Worm (Caenorhabditis elegans) whole organism, L2 larva: ENCODE data around the gene egl-21.

Experiments
- F13H6.1 ChIP-seq: sonication (generic microtip); optimal IDR thresholded peaks from 2 replicates; lab custom pipeline; 2016; ENCODE audit warnings: missing genetic modification characterization, missing compliant biosample characterization
- ZK546.5 ChIP-seq: sonication (generic microtip); optimal IDR thresholded peaks from 2 replicates; lab custom pipeline; 2017; ENCODE audit warnings: missing biosample characterization, missing genetic modification characterization
- alr-1 ChIP-seq: fragments of 150-350 bp; optimal IDR thresholded peaks from 2 replicates; lab custom pipeline; 2014; ENCODE audit warnings: missing biosample characterization, missing genetic modification characterization
- aly-2 ChIP-seq: fragments of 150-350 bp; optimal IDR thresholded peaks from 2 replicates; lab custom pipeline; 2014; ENCODE audit warnings: missing biosample characterization, missing genetic modification characterization
- blmp-1 ChIP-seq: sonication (generic microtip); optimal IDR thresholded peaks from 2 replicates; lab custom pipeline; 2017; ENCODE audit warnings: missing genetic modification characterization, mild to moderate bottlenecking, missing compliant biosample characterization, antibody characterized with exemption, moderate library complexity; ENCODE audit not compliant: insufficient read depth
- ceh-82 ChIP-seq: fragments of 150-350 bp; optimal IDR thresholded peaks from 2 replicates; lab custom pipeline; 2014; ENCODE audit warnings: missing biosample characterization, missing genetic modification characterization
- crh-2 ChIP-seq: sonication (generic microtip); optimal IDR thresholded peaks from 2 replicates; lab custom pipeline; 2017; ENCODE audit warnings: missing biosample characterization, missing genetic modification characterization
- dmd-4 ChIP-seq: sonication (generic microtip); optimal IDR thresholded peaks from 2 replicates; lab custom pipeline; 2017; ENCODE audit warnings: missing biosample characterization, missing genetic modification characterization
- elt-1 ChIP-seq: fragments of 150-350 bp; optimal IDR thresholded peaks from 2 replicates; lab custom pipeline; 2014; ENCODE audit warnings: missing biosample characterization, missing genetic modification characterization
- fos-1 ChIP-seq: fragments of 150-350 bp; optimal IDR thresholded peaks from 2 replicates; lab custom pipeline; 2014; ENCODE audit warnings: missing biosample characterization, missing genetic modification characterization
- gmeb-1 ChIP-seq: fragments of 150-350 bp; optimal IDR thresholded peaks from 2 replicates; lab custom pipeline; 2014; ENCODE audit warnings: missing biosample characterization, missing genetic modification characterization
- lin-11 ChIP-seq: fragments of 150-350 bp; sonication (generic microtip); optimal IDR thresholded peaks from 2 replicates; lab custom pipeline; 2014; ENCODE audit warnings: missing biosample characterization, missing genetic modification characterization, inconsistent platforms, mixed read lengths
- mab-5 ChIP-seq: fragments of 150-350 bp; optimal IDR thresholded peaks from 2 replicates; lab custom pipeline; 2014; ENCODE audit warnings: missing biosample characterization, missing genetic modification characterization
- mdl-1 ChIP-seq, 2 experiments: fragments of 150-350 bp in 1 of 2; sonication (generic microtip) in 1 of 2; optimal IDR thresholded peaks; 2 replicates each; lab custom pipeline; 2017; ENCODE audit warnings: missing biosample characterization in 2 of 2, missing genetic modification characterization in 2 of 2
- nhr-10 ChIP-seq: sonication (generic microtip); optimal IDR thresholded peaks from 2 replicates; lab custom pipeline; 2017; ENCODE audit warnings: missing biosample characterization, missing genetic modification characterization
- nhr-12 ChIP-seq: fragments of 150-350 bp; optimal IDR thresholded peaks from 2 replicates; lab custom pipeline; 2014; ENCODE audit warnings: missing biosample characterization, missing genetic modification characterization
- nhr-129 ChIP-seq: fragments of 150-350 bp; optimal IDR thresholded peaks from 2 replicates; lab custom pipeline; 2014; ENCODE audit warnings: missing biosample characterization, missing genetic modification characterization
- nhr-21 ChIP-seq: fragments of 150-350 bp; optimal IDR thresholded peaks from 2 replicates; lab custom pipeline; 2014; ENCODE audit warnings: missing biosample characterization, missing genetic modification characterization
- nhr-25 ChIP-seq: fragments of 150-350 bp; sonication (generic microtip); optimal IDR thresholded peaks from 3 replicates; lab custom pipeline; 2014; ENCODE audit warnings: missing biosample characterization, missing genetic modification characterization
- nhr-6 ChIP-seq: fragments of 150-350 bp; optimal IDR thresholded peaks from 2 replicates; lab custom pipeline; 2014; ENCODE audit warnings: missing biosample characterization, missing genetic modification characterization
- peb-1 ChIP-seq: fragments of 150-350 bp; optimal IDR thresholded peaks from 2 replicates; lab custom pipeline; 2014; ENCODE audit warnings: missing biosample characterization, missing genetic modification characterization
- sem-4 ChIP-seq: fragments of 150-350 bp; optimal IDR thresholded peaks from 2 replicates; lab custom pipeline; 2014; ENCODE audit warnings: missing biosample characterization, missing genetic modification reagents, missing genetic modification characterization
- skn-1 ChIP-seq: sonication (generic microtip); optimal IDR thresholded peaks from 2 replicates; lab custom pipeline; 2017; ENCODE audit warnings: missing biosample characterization, missing genetic modification characterization
- sma-3 ChIP-seq: sonication (generic microtip); optimal IDR thresholded peaks from 2 replicates; lab custom pipeline; 2016; ENCODE audit warnings: missing genetic modification reagents, missing genetic modification characterization, missing compliant biosample characterization
- sma-9 ChIP-seq, 2 experiments: fragments of 150-350 bp in 1 of 2; sonication (generic microtip) in 1 of 2; optimal IDR thresholded peaks; 2 replicates each; lab custom pipeline; 2014 to 2016; ENCODE audit warnings: missing genetic modification characterization in 2 of 2, mild to moderate bottlenecking in 1 of 2, missing biosample characterization in 1 of 2, missing compliant biosample characterization in 1 of 2, missing genetic modification reagents in 1 of 2, moderate library complexity in 1 of 2
- snpc-4 ChIP-seq: fragments of 150-350 bp; optimal IDR thresholded peaks from 2 replicates; lab custom pipeline; 2014; ENCODE audit warnings: missing biosample characterization, missing genetic modification characterization
- unc-55 ChIP-seq: fragments of 150-350 bp; sonication (generic microtip); optimal IDR thresholded peaks from 3 replicates; lab custom pipeline; 2014; ENCODE audit warnings: missing biosample characterization, missing genetic modification reagents, missing genetic modification characterization
- zag-1 ChIP-seq: fragments of 150-350 bp; optimal IDR thresholded peaks from 2 replicates; lab custom pipeline; 2014; ENCODE audit warnings: missing biosample characterization, missing genetic modification characterization
- ztf-1 ChIP-seq: fragments of 200-800 bp; sonication (Bioruptor generic); conservative IDR thresholded peaks from 2 replicates; pipeline ENCODE4 v1.3.6; 2022; ENCODE audit warnings: missing genetic modification characterization, missing compliant biosample characterization
- ztf-11 ChIP-seq: sonication (generic microtip); optimal IDR thresholded peaks from 2 replicates; lab custom pipeline; 2017; ENCODE audit warnings: missing biosample characterization, missing genetic modification characterization
- ztf-4 ChIP-seq: fragments of 150-350 bp; optimal IDR thresholded peaks from 2 replicates; lab custom pipeline; 2014; ENCODE audit warnings: missing biosample characterization, missing genetic modification characterization

The egl-21 gene

ce11 chrIV:10482585-10482984 is 941 bp upstream of the egl-21 start:
- peak; percentile 12 for TF ChIP-seq fos-1
- no peak for TF ChIP-seq aly-2 (tag; lab: Kevin White, UChicago)

- no peak for TF ChIP-seq skn-1
- no peak for TF ChIP-seq ztf-4 (tag; lab: Kevin White, UChicago)
- TF ChIP-seq mdl-1 (tag; optimal IDR thresholded peaks at IDR 0.05; lab: Kevin White, UChicago), result no peak
- no peak for TF ChIP-seq zag-1
- no peak for TF ChIP-seq nhr-10 (tag; lab: Kevin White, UChicago)
These were observed 6.4 kb downstream of the egl-21 start for ce11 chrIV:10475234-10475633.

- TF ChIP-seq nhr-25 (tag; lab: Kevin White, UChicago), result no peak
- no peak for TF ChIP-seq nhr-12
- no peak for TF ChIP-seq sma-9 (GFP tag; optimal IDR thresholded peaks at IDR 0.05; lab: Kevin White, UChicago)
- no peak for TF ChIP-seq sma-9 (tag; optimal IDR thresholded peaks at IDR 0.05; lab: Kevin White, UChicago)
- TF ChIP-seq gmeb-1 (tag; lab: Kevin White, UChicago), result no peak
- no peak for TF ChIP-seq mab-5 (tag; lab: Kevin White, UChicago)
- no peak for TF ChIP-seq mdl-1 (tag; optimal IDR thresholded peaks at IDR 0.05; lab: Kevin White, UChicago)
These were observed 9.2 kb downstream of the egl-21 start, which contains the start of gene bgnt-1.1 for ce11 chrIV:10472478-10472877. bgnt-1.1 (plus strand) TSS chrIV:10472778.

ce11 chrIV:10469494-10469893 is 12.2 kb downstream of the egl-21 start, which contains the start of gene ugt-44:
ugt-44 (plus strand) TSS chrIV:10469741.
- TF ChIP-seq sma-3 (GFP tag; lab: Kevin White, UChicago) (no peak), sma-9 (GFP tag; optimal IDR thresholded peaks at IDR 0.05; lab: Kevin White, UChicago) (peak; percentile 76), sma-9 (tag; optimal IDR thresholded peaks at IDR 0.05; lab: Kevin White, UChicago) (no peak), F13H6.1 (tag; lab: Kevin White, UChicago) (no peak), peb-1 (tag; lab: Kevin White, UChicago) (no peak), nhr-6 (tag; lab: Kevin White, UChicago) (no peak), unc-55 (GFP tag; lab: Kevin White, UChicago) (no peak), fos-1 (peak; percentile 90)

ce11 chrIV:10468662-10469061 is 13.0 kb downstream of the egl-21 start:
- TF ChIP-seq nhr-21 (tag; lab: Kevin White, UChicago) (no peak), fos-1 (peak; percentile 58)

ce11 chrIV:10467347-10467746 is 14.3 kb downstream of the egl-21 start:
- TF ChIP-seq zag-1 (no peak), dmd-4 (no peak), blmp-1 (tag; lab: Kevin White, UChicago) (no peak), nhr-21 (tag; lab: Kevin White, UChicago) (no peak), ztf-1 (GFP tag; lab: Robert Waterston, UW) (no peak), sem-4 (no peak), fos-1 (no peak), ztf-11 (tag; lab: Kevin White, UChicago) (no peak), nhr-129 (tag; lab: Kevin White, UChicago) (no peak), crh-2 (tag; lab: Kevin White, UChicago) (no peak), gmeb-1 (tag; lab: Kevin White, UChicago) (no peak)

- TF ChIP-seq fos-1, result peak; percentile 91
- no peak for TF ChIP-seq nhr-6 (tag; lab: Kevin White, UChicago)
- TF ChIP-seq ztf-4 (tag; lab: Kevin White, UChicago), result no peak
- peak; percentile 59 for TF ChIP-seq sma-9 (GFP tag; optimal IDR thresholded peaks at IDR 0.05; lab: Kevin White, UChicago)
- TF ChIP-seq sma-9 (tag; optimal IDR thresholded peaks at IDR 0.05; lab: Kevin White, UChicago), result no peak
These were observed 15.2 kb downstream of the egl-21 start for ce11 chrIV:10466398-10466797.

ce11 chrIV:10465764-10466163 is 15.9 kb downstream of the egl-21 start:
- TF ChIP-seq sma-3 (GFP tag; lab: Kevin White, UChicago) (no peak), alr-1 (no peak), nhr-6 (tag; lab: Kevin White, UChicago) (no peak), ztf-4 (tag; lab: Kevin White, UChicago) (no peak), lin-11 (tag; lab: Kevin White, UChicago) (no peak), ztf-11 (tag; lab: Kevin White, UChicago) (no peak), ZK546.5 (no peak), snpc-4 (tag; lab: Kevin White, UChicago) (no peak), ceh-82 (tag; lab: Kevin White, UChicago) (no peak), dmd-4 (no peak), elt-1 (tag; lab: Kevin White, UChicago) (no peak)
